Fruit fly (Drosophila melanogaster) whole organism, wandering third instar larva: ENCODE measurements around the gene gammaTub37C.

Experiments
- CG32264 ChIP-seq: fragments of 200-800 bp; sonication (Bioruptor generic); optimal IDR thresholded peaks from 2 replicates; lab custom pipeline; 2016; ENCODE audit warnings: missing biosample characterization, missing genetic modification characterization
- CG9705 ChIP-seq: fragments of 200-800 bp; sonication (Bioruptor generic); optimal IDR thresholded peaks from 2 replicates; lab custom pipeline; 2018; ENCODE audit warnings: missing biosample characterization, mild to moderate bottlenecking, missing genetic modification characterization
- CrebA ChIP-seq: fragments of 200-800 bp; sonication (Bioruptor generic); optimal IDR thresholded peaks from 2 replicates; lab custom pipeline; 2016; ENCODE audit warnings: missing biosample characterization, mild to moderate bottlenecking, missing genetic modification characterization, borderline replicate concordance
- Dfd ChIP-seq: fragments of >200 bp; optimal IDR thresholded peaks from 2 replicates; lab custom pipeline; 2017; ENCODE audit warnings: missing biosample characterization, missing genetic modification characterization
- Dif ChIP-seq: fragments of 200-275, 200-300 bp; sonication (Bioruptor generic); optimal IDR thresholded peaks from 2 replicates; lab custom pipeline; 2018; ENCODE audit warnings: missing biosample characterization, missing genetic modification characterization; ENCODE audit not compliant: partially characterized antibody
- GATAd ChIP-seq: sonication (Bioruptor generic); optimal IDR thresholded peaks from 2 replicates; lab custom pipeline; 2016; ENCODE audit warnings: missing biosample characterization, missing genetic modification characterization
- HLH106 ChIP-seq: fragments of 200-800 bp; optimal IDR thresholded peaks from 3 replicates; lab custom pipeline; 2019; ENCODE audit warnings: missing biosample characterization, mild to moderate bottlenecking, missing genetic modification characterization, moderate library complexity
- Hnf4 ChIP-seq: fragments of 200-800 bp; sonication (Bioruptor generic); optimal IDR thresholded peaks from 2 replicates; lab custom pipeline; 2016; ENCODE audit warnings: missing biosample characterization, mild to moderate bottlenecking, missing genetic modification characterization
- Hr78 ChIP-seq: fragments of >200 bp; optimal IDR thresholded peaks from 2 replicates; lab custom pipeline; 2017; ENCODE audit warnings: missing biosample characterization, missing genetic modification characterization
- Hr83 ChIP-seq: fragments of 200-300 bp; sonication (Bioruptor generic); optimal IDR thresholded peaks from 2 replicates; lab custom pipeline; 2016; ENCODE audit warnings: missing biosample characterization, mild to moderate bottlenecking, missing genetic modification characterization, moderate library complexity; ENCODE audit not compliant: poor library complexity, severe bottlenecking
- Jra ChIP-seq: sonication (Bioruptor generic); optimal IDR thresholded peaks from 2 replicates; lab custom pipeline; 2016; ENCODE audit warnings: missing biosample characterization, missing genetic modification characterization
- Mio ChIP-seq: sonication (Bioruptor generic); optimal IDR thresholded peaks from 2 replicates; lab custom pipeline; 2016; ENCODE audit warnings: missing biosample characterization, missing genetic modification characterization
- Myc ChIP-seq: fragments of >200 bp; optimal IDR thresholded peaks from 2 replicates; lab custom pipeline; 2017
- N ChIP-seq: fragments of >200 bp; optimal IDR thresholded peaks from 2 replicates; lab custom pipeline; 2018; ENCODE audit warnings: missing biosample characterization, missing external identifiers, missing genetic modification characterization
- OdsH ChIP-seq: fragments of 200-800 bp; sonication (Bioruptor generic); optimal IDR thresholded peaks from 2 replicates; lab custom pipeline; 2016; ENCODE audit warnings: missing biosample characterization, mild to moderate bottlenecking, missing genetic modification characterization
- Rel ChIP-seq, 2 experiments: fragments of 200-800 bp; sonication (Bioruptor generic) in 1 of 2; optimal IDR thresholded peaks; 2 replicates in 1 of 2; 3 replicates in 1 of 2; lab custom pipeline; 2016 to 2019; ENCODE audit warnings: mild to moderate bottlenecking in 2 of 2, missing biosample characterization in 2 of 2, missing genetic modification characterization in 2 of 2, moderate library complexity in 1 of 2
- Sp1 ChIP-seq: fragments of 200-800 bp; sonication (Bioruptor generic); optimal IDR thresholded peaks from 3 replicates; lab custom pipeline; 2019; ENCODE audit warnings: missing biosample characterization, mild to moderate bottlenecking, missing genetic modification characterization, moderate library complexity
- Vsx2 ChIP-seq: fragments of 200-300, 225-300 bp; sonication (Bioruptor generic); optimal IDR thresholded peaks from 2 replicates; lab custom pipeline; 2018; ENCODE audit warnings: missing biosample characterization, missing genetic modification characterization; ENCODE audit not compliant: partially characterized antibody
- br ChIP-seq: fragments of 200-800 bp; sonication (Bioruptor generic); optimal IDR thresholded peaks from 2 replicates; lab custom pipeline; 2016; ENCODE audit warnings: missing biosample characterization, missing genetic modification characterization
- brk ChIP-seq: fragments of 200-800 bp; sonication (Bioruptor generic); optimal IDR thresholded peaks from 2 replicates; lab custom pipeline; 2016; ENCODE audit warnings: missing biosample characterization, mild to moderate bottlenecking, missing genetic modification characterization
- dmrt93B ChIP-seq: fragments of 200-800 bp; sonication (Bioruptor generic); optimal IDR thresholded peaks from 2 replicates; lab custom pipeline; 2018; ENCODE audit warnings: missing biosample characterization, mild to moderate bottlenecking, missing genetic modification characterization
- dsf ChIP-seq: sonication (Bioruptor generic); optimal IDR thresholded peaks from 2 replicates; lab custom pipeline; 2016; ENCODE audit warnings: missing biosample characterization, missing genetic modification characterization, borderline replicate concordance
- ey ChIP-seq: fragments of 200-800 bp; sonication (Bioruptor generic); optimal IDR thresholded peaks from 2 replicates; lab custom pipeline; 2016; ENCODE audit warnings: missing biosample characterization, missing genetic modification characterization
- foxo ChIP-seq, 2 experiments: fragments of 200-800 bp; sonication (Bioruptor generic); optimal IDR thresholded peaks; 2 replicates in 1 of 2; 3 replicates in 1 of 2; lab custom pipeline; 2016 to 2017; ENCODE audit warnings: missing biosample characterization in 2 of 2, missing genetic modification characterization in 2 of 2
- fru ChIP-seq: fragments of 200-800 bp; sonication (Bioruptor generic); optimal IDR thresholded peaks from 3 replicates; lab custom pipeline; 2016; ENCODE audit warnings: missing biosample characterization, mild to moderate bottlenecking, missing genetic modification characterization
- h ChIP-seq: fragments of 200-800 bp; sonication (Bioruptor generic); optimal IDR thresholded peaks from 3 replicates; lab custom pipeline; 2016; ENCODE audit warnings: missing biosample characterization, mild to moderate bottlenecking, missing genetic modification characterization
- pan ChIP-seq: fragments of >200 bp; optimal IDR thresholded peaks from 2 replicates; lab custom pipeline; 2017
- psq ChIP-seq: fragments of 200-800 bp; sonication (Bioruptor generic); optimal IDR thresholded peaks from 3 replicates; lab custom pipeline; 2017; ENCODE audit warnings: missing biosample characterization, mild to moderate bottlenecking, missing genetic modification characterization, moderate library complexity
- sv ChIP-seq: fragments of 200-800 bp; sonication (Bioruptor generic); optimal IDR thresholded peaks from 3 replicates; lab custom pipeline; 2016; ENCODE audit warnings: missing biosample characterization, missing genetic modification characterization
- tai ChIP-seq: sonication (Bioruptor generic); optimal IDR thresholded peaks from 2 replicates; lab custom pipeline; 2016; ENCODE audit warnings: missing biosample characterization, missing genetic modification characterization
- usp ChIP-seq: fragments of >200 bp; optimal IDR thresholded peaks from 2 replicates; lab custom pipeline; 2017; ENCODE audit warnings: missing biosample characterization, missing genetic modification characterization
- woc ChIP-seq: sonication (Bioruptor generic); optimal IDR thresholded peaks from 2 replicates; lab custom pipeline; 2016; ENCODE audit warnings: missing biosample characterization, mild to moderate bottlenecking, missing genetic modification characterization

Gene gammaTub37C

dm6 chr2L:19181153-19181892 is 4.2 kb downstream of the gammaTub37C start, which contains the start of gene CG17568:
Gene CG17568 (minus strand): TSS chr2L:19181702.
- TF ChIP-seq woc (GFP tag; lab: Kevin White, UChicago) (peak; percentile 57), Sp1 (GFP tag; lab: Kevin White, UChicago) (no peak), ey (no peak), h (no peak), br (GFP tag; lab: Kevin White, UChicago) (no peak), dsf (GFP tag; lab: Kevin White, UChicago) (no peak), foxo (GFP tag; optimal IDR thresholded peaks at IDR 0.05; lab: Kevin White, UChicago) (peak in 1 of 2 experiments; percentile 2), CG32264 (GFP tag; lab: Kevin White, UChicago) (no peak)

dm6 chr2L:19168095-19168697 is 17.3 kb downstream of the gammaTub37C start:
- no peak for TF ChIP-seq Dfd
- no peak for TF ChIP-seq N (GFP tag; lab: Kevin White, UChicago)
- no peak for TF ChIP-seq CrebA (GFP tag; lab: Kevin White, UChicago)
- no peak for TF ChIP-seq dsf (GFP tag; lab: Kevin White, UChicago)
- no peak for TF ChIP-seq pan
- TF ChIP-seq OdsH (GFP tag; lab: Kevin White, UChicago) = no peak
- no peak for TF ChIP-seq woc (GFP tag; lab: Kevin White, UChicago)
- no peak for TF ChIP-seq Rel (GFP tag; optimal IDR thresholded peaks at IDR 0.05; lab: Kevin White, UChicago)
- TF ChIP-seq Rel (tag; optimal IDR thresholded peaks at IDR 0.05; lab: Kevin White, UChicago) = no peak

DNA sequence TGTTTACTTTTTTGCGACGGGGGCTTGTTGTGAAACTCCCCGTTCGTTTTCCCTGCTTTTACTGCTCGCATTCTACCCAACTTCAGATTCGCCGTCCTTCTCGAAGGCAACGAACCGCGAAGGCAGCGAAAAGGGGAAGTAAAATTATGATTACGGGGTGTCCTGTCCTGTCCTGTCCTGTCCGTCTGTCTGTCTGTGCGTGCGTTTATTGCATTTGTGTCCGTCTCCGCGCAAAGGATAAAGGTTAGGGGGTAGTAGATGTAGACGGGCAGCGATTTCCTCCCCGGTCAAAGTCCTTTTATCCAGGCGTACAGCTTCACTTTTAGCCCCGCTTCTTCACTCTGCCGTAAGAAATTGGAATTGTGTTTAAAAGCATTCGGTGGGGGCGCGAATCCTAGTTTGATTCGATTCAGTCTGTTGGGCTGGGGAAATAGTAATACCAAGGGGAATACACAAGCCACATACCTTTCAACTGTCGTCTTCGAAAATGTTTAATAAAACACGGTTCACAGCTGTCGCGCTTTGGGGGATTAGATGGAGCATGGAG is 18.3 kb downstream of the gammaTub37C start:
- TF ChIP-seq tai (no peak), br (GFP tag; lab: Kevin White, UChicago) (no peak), Mio (GFP tag; lab: Kevin White, UChicago) (no peak), woc (GFP tag; lab: Kevin White, UChicago) (no peak), OdsH (GFP tag; lab: Kevin White, UChicago) (no peak), Vsx2 (no peak)

dm6 chr2L:19165998-19166397 is 19.5 kb downstream of the gammaTub37C start:
- TF ChIP-seq CG9705 (GFP tag; lab: Kevin White, UChicago) (no peak), OdsH (GFP tag; lab: Kevin White, UChicago) (no peak), Hr83 (GFP tag; lab: Kevin White, UChicago) (peak; percentile 20), Vsx2 (peak; percentile 72), Myc (peak; percentile 89), N (GFP tag; lab: Kevin White, UChicago) (peak; percentile 94), CrebA (GFP tag; lab: Kevin White, UChicago) (no peak)
- TF ChIP-seq, all 38 proteins: peak for 4

DNA sequence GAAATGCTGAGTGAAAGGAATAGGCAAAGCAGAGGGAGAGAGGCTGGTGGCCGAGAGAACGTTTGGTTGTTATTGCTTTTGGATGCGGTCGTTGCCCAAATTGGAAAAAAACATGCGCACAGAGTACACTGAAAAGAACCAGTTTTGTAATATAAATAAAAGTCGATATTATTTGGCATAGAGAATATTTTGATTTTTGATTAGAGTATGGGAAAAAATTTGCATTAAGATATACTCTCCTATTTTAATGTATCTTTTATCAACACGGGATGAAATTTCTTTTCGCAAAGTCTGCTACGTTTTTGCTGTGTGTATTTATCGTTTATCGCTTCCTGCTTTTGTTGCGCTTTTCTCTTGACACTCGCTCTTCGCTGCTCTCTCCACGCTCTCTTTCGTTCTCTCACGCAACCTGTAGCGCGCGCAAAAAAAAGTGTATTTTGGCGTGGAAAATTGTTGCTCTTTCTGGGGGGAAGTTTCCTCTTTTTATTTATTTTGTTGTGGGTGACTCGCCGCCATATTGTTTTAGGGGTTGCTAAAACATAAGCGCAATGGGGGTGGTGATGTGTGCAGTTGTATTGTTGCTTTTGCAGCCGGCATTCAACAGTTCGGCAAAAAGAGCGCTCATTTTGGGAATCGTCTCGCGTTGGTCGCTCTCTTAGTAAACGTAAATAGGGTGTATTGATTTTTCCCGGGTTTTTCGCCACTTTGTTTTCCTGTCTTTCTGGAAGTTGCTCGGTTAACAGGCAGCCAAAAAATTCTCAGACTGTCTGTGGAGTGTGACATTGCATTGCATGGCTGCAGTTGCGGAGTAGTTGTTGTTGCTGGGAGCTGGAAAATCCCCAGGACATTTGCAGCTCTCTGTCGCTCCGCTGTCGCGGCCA is 20.4 kb downstream of the gammaTub37C start:
- TF ChIP-seq brk = peak; percentile 94
- no peak for TF ChIP-seq Myc
- peak; percentile 64 for TF ChIP-seq Dif (GFP tag; lab: Kevin White, UChicago)
- peak; percentile 82 for TF ChIP-seq dmrt93B (GFP tag; lab: Kevin White, UChicago)
- TF ChIP-seq OdsH (GFP tag; lab: Kevin White, UChicago) = peak; percentile 96
- peak; percentile 95 for TF ChIP-seq ey
- peak; percentile 40 for TF ChIP-seq Rel (GFP tag; optimal IDR thresholded peaks at IDR 0.05; lab: Kevin White, UChicago)
- TF ChIP-seq Rel (tag; optimal IDR thresholded peaks at IDR 0.05; lab: Kevin White, UChicago) = peak; percentile 51
- TF ChIP-seq GATAd (GFP tag; lab: Kevin White, UChicago) = no peak
- peak; percentile 89 for TF ChIP-seq tai
- peak; percentile 92 for TF ChIP-seq Sp1 (GFP tag; lab: Kevin White, UChicago)
- no peak for TF ChIP-seq Hr83 (GFP tag; lab: Kevin White, UChicago)
- TF ChIP-seq br (GFP tag; lab: Kevin White, UChicago) = peak; percentile 89
- peak; percentile 75 for TF ChIP-seq CG9705 (GFP tag; lab: Kevin White, UChicago)
- TF ChIP-seq N (GFP tag; lab: Kevin White, UChicago) = no peak
- no peak for TF ChIP-seq Hr78 (GFP tag; lab: Kevin White, UChicago)
- TF ChIP-seq usp (GFP tag; lab: Kevin White, UChicago) = no peak
- TF ChIP-seq CG32264 (GFP tag; lab: Kevin White, UChicago) = peak; percentile 81
- peak; percentile 91 for TF ChIP-seq HLH106
- peak; percentile 89 for TF ChIP-seq Hnf4
- no peak for TF ChIP-seq pan
- TF ChIP-seq Mio (GFP tag; lab: Kevin White, UChicago) = no peak
- TF ChIP-seq psq (GFP tag; lab: Kevin White, UChicago) = peak; percentile 92
- TF ChIP-seq Jra (GFP tag; lab: Kevin White, UChicago) = peak; percentile 84
- no peak for TF ChIP-seq CrebA (GFP tag; lab: Kevin White, UChicago)
- TF ChIP-seq dsf (GFP tag; lab: Kevin White, UChicago) = peak; percentile 35
- TF ChIP-seq h = peak; percentile 96
- TF ChIP-seq Vsx2 = no peak
- peak; percentile 95 for TF ChIP-seq sv (GFP tag; lab: Kevin White, UChicago)
- peak; percentile 97 for TF ChIP-seq fru (GFP tag; lab: Kevin White, UChicago)
- peak; percentile 40 for TF ChIP-seq Dfd
